Fruit fly (Drosophila melanogaster): ENCODE measurements around the gene CG31523.

The CG31523 gene

dm6 chr3R:4437113-4437512 lies 41.9 kb downstream of the CG31523 start, which contains the start of the genes Lipt2 and CG14650 (continued):
- TF ChIP-seq C15 (GFP tag; IDR thresholded peaks at IDR 0.05) (no peak), slbo (GFP tag; IDR thresholded peaks at IDR 0.05) (peak; percentile 72), Blimp-1 (GFP tag; optimal IDR thresholded peaks at IDR 0.05) (no peak), Bteb2 (GFP tag; optimal IDR thresholded peaks at IDR 0.05) (peak; percentile 41), CG11085 (GFP tag; IDR thresholded peaks at IDR 0.05) (no peak), D19A (tag; optimal IDR thresholded peaks at IDR 0.05) (no peak), corto (GFP tag; optimal IDR thresholded peaks at IDR 0.05) (no peak), CG4730 (GFP tag; IDR thresholded peaks at IDR 0.05) (no peak), NC2β (GFP tag; optimal IDR thresholded peaks at IDR 0.05) (peak; percentile 73), CG32532 (GFP tag; IDR thresholded peaks at IDR 0.05) (peak; percentile 56), CG14965 (GFP tag; optimal IDR thresholded peaks at IDR 0.05; ENCODE audit: borderline replicate concordance) (no peak), klu (GFP tag; IDR thresholded peaks at IDR 0.05) (no peak), mld (GFP tag; IDR thresholded peaks at IDR 0.05; ENCODE audit: partially characterized antibody) (no peak), tin (GFP tag; optimal IDR thresholded peaks at IDR 0.05) (peak; percentile 49), Six4 (GFP tag; optimal IDR thresholded peaks at IDR 0.05) (peak; percentile 35), eyg (GFP tag; optimal IDR thresholded peaks at IDR 0.05) (no peak), CG7271 (tag; optimal IDR thresholded peaks at IDR 0.05) (no peak), Dref (GFP tag; IDR thresholded peaks at IDR 0.05) (peak; percentile 67), ac (GFP tag; optimal IDR thresholded peaks at IDR 0.05) (no peak), H2.0 (GFP tag; IDR thresholded peaks at IDR 0.05) (peak; percentile 28), yki (optimal IDR thresholded peaks at IDR 0.05) (no peak), Med (GFP tag) (peak; percentile 94), Vsx1 (GFP tag; optimal IDR thresholded peaks at IDR 0.05) (no peak), CG9437 (GFP tag; optimal IDR thresholded peaks at IDR 0.05) (peak; percentile 54), Hr78 (GFP tag; optimal IDR thresholded peaks at IDR 0.05) (peak in 1 of 2 experiments; percentile 81), CG34376 (GFP tag; optimal IDR thresholded peaks at IDR 0.05) (peak; percentile 46), Xrp1 (GFP tag; IDR thresholded peaks at IDR 0.05) (0 out of 2 replicates have a peak, but pooled peaks have one; percentile 36), Side (GFP tag; optimal IDR thresholded peaks at IDR 0.05) (peak; percentile 59), CG1602 (GFP tag; optimal IDR thresholded peaks at IDR 0.05) (peak; percentile 50), CG10267 (tag; optimal IDR thresholded peaks at IDR 0.05) (peak; percentile 60), vfl (GFP tag; optimal IDR thresholded peaks at IDR 0.05) (peak; percentile 12), tup (GFP tag; optimal IDR thresholded peaks at IDR 0.05) (no peak), luna (GFP tag; optimal IDR thresholded peaks at IDR 0.05) (no peak), gt (GFP tag; IDR thresholded peaks at IDR 0.05) (no peak), chif (GFP tag; optimal IDR thresholded peaks at IDR 0.05) (peak; percentile 36 to 55), croc (GFP tag; conservative IDR thresholded peaks at IDR 0.05) (no peak), Chrac-16 (GFP tag; optimal IDR thresholded peaks at IDR 0.05) (peak; percentile 70), aop (GFP tag; IDR thresholded peaks at IDR 0.05) (no peak), HmgD (GFP tag; optimal IDR thresholded peaks at IDR 0.05) (peak; percentile 54), CG6654 (GFP tag; optimal IDR thresholded peaks at IDR 0.05) (no peak), ken (GFP tag; IDR thresholded peaks at IDR 0.05) (no peak), Hr51 (GFP tag; optimal IDR thresholded peaks at IDR 0.05) (peak; percentile 29 to 50), CG14014 (GFP tag; IDR thresholded peaks at IDR 0.05) (peak; percentile 26; the same call in 1 of the 2 replicates), Trl (optimal IDR thresholded peaks at IDR 0.05) (no peak), Trl (GFP tag; optimal IDR thresholded peaks at IDR 0.05) (peak; percentile 81), CG2875 (GFP tag; optimal IDR thresholded peaks at IDR 0.05) (no peak), unc-4 (GFP tag; IDR thresholded peaks at IDR 0.05; ENCODE audit: partially characterized antibody) (peak; percentile 62), stwl (tag; optimal IDR thresholded peaks at IDR 0.05) (peak; percentile 65), inv (GFP tag; IDR thresholded peaks at IDR 0.05; ENCODE audit: partially characterized antibody) (peak; percentile 31; the same call in 1 of the 2 replicates), en (GFP tag; optimal IDR thresholded peaks at IDR 0.05) (peak; percentile 46), CG4328 (GFP tag; optimal IDR thresholded peaks at IDR 0.05) (no peak), lilli (GFP tag; optimal IDR thresholded peaks at IDR 0.05) (peak; percentile 85)
